Fruit fly (Drosophila melanogaster) whole organism, embryonic: ENCODE data around the gene CG10132.

Experiments
- Asciz ChIP-seq: fragments of 200-800 bp; sonication (Bioruptor generic); optimal IDR thresholded peaks from 2 replicates; lab custom pipeline; 2017; ENCODE audit warnings: missing biosample characterization, mild to moderate bottlenecking, missing genetic modification characterization, missing genetic modification reagents
- Atf3 ChIP-seq: fragments of 200-800 bp; sonication (Bioruptor generic); optimal IDR thresholded peaks from 3 replicates; lab custom pipeline; 2016; ENCODE audit warnings: missing biosample characterization, missing genetic modification characterization
- Blimp-1 ChIP-seq: fragments of 200-800 bp; sonication (Bioruptor generic); optimal IDR thresholded peaks from 3 replicates; lab custom pipeline; 2018; ENCODE audit warnings: missing biosample characterization, missing genetic modification characterization, mild to moderate bottlenecking, moderate library complexity, missing genetic modification reagents
- Bteb2 ChIP-seq: fragments of 200-800 bp; sonication (Bioruptor generic); optimal IDR thresholded peaks from 2 replicates; lab custom pipeline; 2016; ENCODE audit warnings: missing biosample characterization, missing genetic modification characterization
- CG10979 ChIP-seq: fragments of 200-800 bp; sonication (Bioruptor generic); optimal IDR thresholded peaks from 2 replicates; lab custom pipeline; 2018; ENCODE audit warnings: missing biosample characterization, mild to moderate bottlenecking, missing genetic modification characterization, moderate library complexity
- CG11456 ChIP-seq: fragments of 200-800 bp; sonication (Bioruptor generic); IDR thresholded peaks from 3 replicates; pipeline ENCODE4 v1.3.6; 2022; ENCODE audit warnings: missing biosample characterization, missing genetic modification characterization
- CG11504 ChIP-seq: fragments of 200-800 bp; sonication (Bioruptor generic); optimal IDR thresholded peaks from 3 replicates; lab custom pipeline; 2019; ENCODE audit warnings: missing biosample characterization, mild to moderate bottlenecking, missing genetic modification characterization, moderate library complexity
- CG13296 ChIP-seq: fragments of 200-800 bp; sonication (Bioruptor generic); optimal IDR thresholded peaks from 3 replicates; lab custom pipeline; 2018; ENCODE audit warnings: missing biosample characterization, mild to moderate bottlenecking, missing genetic modification characterization
- CG15269 ChIP-seq: fragments of 200-800 bp; sonication (Bioruptor generic); optimal IDR thresholded peaks from 2 replicates; lab custom pipeline; 2018; ENCODE audit warnings: missing biosample characterization, mild to moderate bottlenecking, missing genetic modification characterization, moderate library complexity
- CG15479 ChIP-seq: fragments of 200-800 bp; sonication (Bioruptor generic); optimal IDR thresholded peaks from 3 replicates; lab custom pipeline; 2019; ENCODE audit warnings: missing biosample characterization, mild to moderate bottlenecking, missing genetic modification characterization, moderate library complexity
- CG18262 ChIP-seq: fragments of 200-800 bp; optimal IDR thresholded peaks from 3 replicates; lab custom pipeline; 2019; ENCODE audit warnings: missing biosample characterization, mild to moderate bottlenecking, missing genetic modification characterization, moderate library complexity
- CG2116 ChIP-seq: fragments of 200-800 bp; sonication (Bioruptor generic); optimal IDR thresholded peaks from 3 replicates; lab custom pipeline; 2018; ENCODE audit warnings: missing biosample characterization, mild to moderate bottlenecking, missing genetic modification characterization
- CG2712 ChIP-seq: fragments of 200-800 bp; optimal IDR thresholded peaks from 3 replicates; lab custom pipeline; 2019; ENCODE audit warnings: missing biosample characterization, mild to moderate bottlenecking, missing genetic modification characterization, moderate library complexity
- CG7786 ChIP-seq: fragments of 200-800 bp; sonication (Bioruptor generic); optimal IDR thresholded peaks from 2 replicates; lab custom pipeline; 2016; ENCODE audit warnings: missing biosample characterization, missing genetic modification characterization
- CG7839 ChIP-seq: fragments of 200-800 bp; sonication (Bioruptor generic); optimal IDR thresholded peaks from 3 replicates; lab custom pipeline; 2018; ENCODE audit warnings: missing biosample characterization, mild to moderate bottlenecking, missing genetic modification characterization, moderate library complexity
- CG7963 ChIP-seq: fragments of 200-800 bp; sonication (Bioruptor generic); IDR thresholded peaks from 3 replicates; pipeline ENCODE4 v1.3.6; 2022; ENCODE audit warnings: missing biosample characterization, missing genetic modification characterization; ENCODE audit not compliant: partially characterized antibody
- CG9727 ChIP-seq: fragments of 200-800 bp; sonication (Bioruptor generic); optimal IDR thresholded peaks from 3 replicates; lab custom pipeline; 2017; ENCODE audit warnings: missing biosample characterization, mild to moderate bottlenecking, missing genetic modification characterization
- D ChIP-seq, 2 experiments: fragments of 200-800 bp in 1 of 2; fragments of >200 bp in 1 of 2; sonication (Bioruptor generic) in 1 of 2; optimal IDR thresholded peaks; 2 replicates in 1 of 2; 3 replicates in 1 of 2; lab custom pipeline; 2017; ENCODE audit warnings: mild to moderate bottlenecking in 1 of 2, missing biosample characterization in 1 of 2, missing genetic modification characterization in 1 of 2, missing genetic modification reagents in 1 of 2
- D19A ChIP-seq: fragments of 200-800 bp; optimal IDR thresholded peaks from 3 replicates; lab custom pipeline; 2019; ENCODE audit warnings: missing biosample characterization, mild to moderate bottlenecking, missing genetic modification characterization, moderate library complexity
- Deaf1 ChIP-seq: fragments of 200-800 bp; optimal IDR thresholded peaks from 3 replicates; lab custom pipeline; 2019; ENCODE audit warnings: missing biosample characterization, mild to moderate bottlenecking, missing genetic modification characterization, moderate library complexity
- Elba2 ChIP-seq: fragments of 200-800 bp; sonication (Bioruptor generic); optimal IDR thresholded peaks from 3 replicates; lab custom pipeline; 2016; ENCODE audit warnings: missing biosample characterization, missing genetic modification characterization
- HLH4C ChIP-seq: fragments of 200-800 bp; sonication (Bioruptor generic); IDR thresholded peaks from 3 replicates; pipeline ENCODE4 v1.3.6; 2022; ENCODE audit warnings: missing biosample characterization, missing genetic modification characterization; ENCODE audit not compliant: partially characterized antibody
- Hmx ChIP-seq: fragments of 200-800 bp; sonication (Bioruptor generic); optimal IDR thresholded peaks from 2 replicates; lab custom pipeline; 2016; ENCODE audit warnings: missing biosample characterization, missing genetic modification characterization
- Hr39 ChIP-seq: fragments of >200 bp; optimal IDR thresholded peaks from 2 replicates; lab custom pipeline; 2017
- PHDP ChIP-seq: fragments of 200-800 bp; sonication (Bioruptor generic); optimal IDR thresholded peaks from 3 replicates; lab custom pipeline; 2018; ENCODE audit warnings: missing biosample characterization, mild to moderate bottlenecking, missing genetic modification characterization, moderate library complexity
- Ptx1 ChIP-seq: fragments of 200-800 bp; sonication (Bioruptor generic); IDR thresholded peaks from 2 replicates; pipeline ENCODE4 v1.3.6; 2022; ENCODE audit warnings: missing biosample characterization, missing genetic modification characterization
- Ssrp ChIP-seq: fragments of 200-800 bp; sonication (Bioruptor generic); optimal IDR thresholded peaks from 2 replicates; lab custom pipeline; 2018; ENCODE audit warnings: missing biosample characterization, mild to moderate bottlenecking, missing genetic modification characterization, moderate library complexity
- YL-1 ChIP-seq: fragments of 200-800 bp; sonication (Bioruptor generic); optimal IDR thresholded peaks from 3 replicates; lab custom pipeline; 2017; ENCODE audit warnings: missing biosample characterization, mild to moderate bottlenecking, missing genetic modification characterization
- amos ChIP-seq: fragments of 200-800 bp; sonication (Bioruptor generic); IDR thresholded peaks from 2 replicates; pipeline ENCODE4 v1.3.6; 2022; ENCODE audit warnings: missing biosample characterization, missing genetic modification characterization; ENCODE audit not compliant: partially characterized antibody
- dm ChIP-seq: fragments of 200-800 bp; sonication (Bioruptor generic); optimal IDR thresholded peaks from 3 replicates; lab custom pipeline; 2016; ENCODE audit warnings: missing biosample characterization, missing genetic modification characterization
- dmrt11E ChIP-seq: fragments of 200-800 bp; sonication (Bioruptor generic); optimal IDR thresholded peaks from 3 replicates; lab custom pipeline; 2018; ENCODE audit warnings: missing biosample characterization, mild to moderate bottlenecking, missing genetic modification characterization, moderate library complexity
- fd3F ChIP-seq: fragments of 200-800 bp; sonication (Bioruptor generic); optimal IDR thresholded peaks from 2 replicates; lab custom pipeline; 2018; ENCODE audit warnings: missing biosample characterization, mild to moderate bottlenecking, missing genetic modification characterization, moderate library complexity
- gem ChIP-seq: fragments of 200-800 bp; sonication (Bioruptor generic); optimal IDR thresholded peaks from 2 replicates; lab custom pipeline; 2019; ENCODE audit warnings: missing biosample characterization, mild to moderate bottlenecking, missing genetic modification characterization, moderate library complexity
- inv ChIP-seq: fragments of 200-800 bp; sonication (Bioruptor generic); IDR thresholded peaks from 2 replicates; pipeline ENCODE4 v1.3.6; 2022; ENCODE audit warnings: missing biosample characterization, missing genetic modification characterization; ENCODE audit not compliant: partially characterized antibody
- lola ChIP-seq, 3 experiments: fragments of >200 bp in 2 of 3; fragments of 200-800 bp in 1 of 3; sonication (Bioruptor generic) in 1 of 3; optimal IDR thresholded peaks; 2 replicates each; lab custom pipeline; 2017 to 2019; ENCODE audit warnings: missing biosample characterization in 3 of 3, missing genetic modification characterization in 3 of 3, mild to moderate bottlenecking in 1 of 3, moderate library complexity in 1 of 3
- mirr ChIP-seq: fragments of 200-800 bp; sonication (Bioruptor generic); optimal IDR thresholded peaks from 3 replicates; lab custom pipeline; 2018; ENCODE audit warnings: missing biosample characterization, mild to moderate bottlenecking, missing genetic modification characterization
- mld ChIP-seq: fragments of 200-800 bp; sonication (Bioruptor generic); IDR thresholded peaks from 3 replicates; pipeline ENCODE4 v1.3.6; 2022; ENCODE audit warnings: missing biosample characterization, missing genetic modification characterization; ENCODE audit not compliant: partially characterized antibody
- nmo ChIP-seq: fragments of 200-800 bp; sonication (Bioruptor generic); optimal IDR thresholded peaks from 2 replicates; lab custom pipeline; 2018; ENCODE audit warnings: missing biosample characterization, mild to moderate bottlenecking, missing genetic modification characterization, moderate library complexity
- phol ChIP-seq: fragments of 200-800 bp; sonication (Bioruptor generic); optimal IDR thresholded peaks from 3 replicates; lab custom pipeline; 2018; ENCODE audit warnings: missing biosample characterization, mild to moderate bottlenecking, missing genetic modification characterization, moderate library complexity
- psq ChIP-seq: fragments of 200-800 bp; sonication (Bioruptor generic); optimal IDR thresholded peaks from 2 replicates; lab custom pipeline; 2017; ENCODE audit warnings: missing biosample characterization, missing genetic modification characterization
- ranshi ChIP-seq: fragments of 200-800 bp; sonication (Bioruptor generic); IDR thresholded peaks from 2 replicates; pipeline ENCODE4 v1.3.6; 2022; ENCODE audit warnings: missing biosample characterization, missing genetic modification characterization
- sens ChIP-seq: fragments of 200-800 bp; sonication (Bioruptor generic); peaks from one replicate; lab custom pipeline; 2016; ENCODE audit warnings: missing biosample characterization, missing genetic modification characterization
- slou ChIP-seq: fragments of 200-800 bp; sonication (Bioruptor generic); optimal IDR thresholded peaks from 3 replicates; lab custom pipeline; 2016; ENCODE audit warnings: missing biosample characterization, missing genetic modification characterization
- tna ChIP-seq: fragments of 200-800 bp; sonication (Bioruptor generic); IDR thresholded peaks from 2 replicates; pipeline ENCODE4 v1.3.6; 2022; ENCODE audit warnings: missing biosample characterization, missing genetic modification characterization; ENCODE audit not compliant: partially characterized antibody
- ttk ChIP-seq: fragments of 200-800 bp; sonication (Bioruptor generic); IDR thresholded peaks from 2 replicates; pipeline ENCODE4 v2.1.2; 2022; ENCODE audit warnings: missing biosample characterization, missing genetic modification characterization
- unc-4 ChIP-seq: fragments of 200-800 bp; sonication (Bioruptor generic); IDR thresholded peaks from 2 replicates; pipeline ENCODE4 v1.3.6; 2022; ENCODE audit warnings: missing biosample characterization, missing genetic modification characterization; ENCODE audit not compliant: partially characterized antibody
- vnd ChIP-seq: fragments of 200-800 bp; sonication (Bioruptor generic); IDR thresholded peaks from 3 replicates; pipeline ENCODE4 v1.3.6; 2022; ENCODE audit warnings: missing biosample characterization, missing genetic modification characterization; ENCODE audit not compliant: partially characterized antibody

Gene CG10132

dm6 chr2L:19518636-19519086 lies at the start of gene CG10132 (continued):
- TF ChIP-seq ranshi (GFP tag; lab: Robert Waterston, UW), result no peak
- peak; percentile 57; the same call in 1 of the 3 replicates for TF ChIP-seq CG7963
- TF ChIP-seq ttk, result no peak
- TF ChIP-seq Deaf1 (tag; lab: Kevin White, UChicago), result peak; percentile 85
- no peak for TF ChIP-seq Hmx (GFP tag; lab: Kevin White, UChicago)
- TF ChIP-seq YL-1 (GFP tag; lab: Kevin White, UChicago), result peak; percentile 13
- TF ChIP-seq tna, result peak; percentile 58; the same call in 1 of the 2 replicates
- no peak for TF ChIP-seq CG7786
- TF ChIP-seq amos (GFP tag; lab: Robert Waterston, UW), result peak; percentile 30; the same call in 1 of the 2 replicates
- TF ChIP-seq mld (GFP tag; lab: Robert Waterston, UW), result peak; percentile 70; the same call in 2 of the 3 replicates
- no peak for TF ChIP-seq CG15479
- TF ChIP-seq PHDP (tag; lab: Kevin White, UChicago), result no peak
- peak; percentile 58; the same call in 1 of the 3 replicates for TF ChIP-seq vnd
- no peak for TF ChIP-seq Atf3 (GFP tag; lab: Kevin White, UChicago)
- TF ChIP-seq CG15269 (tag; lab: Kevin White, UChicago), result no peak
- peak; percentile 46; the same call in 1 of the 2 replicates for TF ChIP-seq unc-4
- no peak for TF ChIP-seq dmrt11E (tag; lab: Kevin White, UChicago)
- peak; percentile 66 for TF ChIP-seq sens
- TF ChIP-seq HLH4C (GFP tag; lab: Robert Waterston, UW), result peak; percentile 78

dm6 chr2L:19469090-19469489 lies 49.5 kb upstream of the CG10132 start:
- TF ChIP-seq slou (GFP tag; lab: Kevin White, UChicago), result no peak

- TF ChIP-seq CG10979 (peak; percentile 54), nmo (GFP tag; lab: Kevin White, UChicago) (peak; percentile 30), Ssrp (tag; lab: Kevin White, UChicago) (peak; percentile 2), dmrt11E (tag; lab: Kevin White, UChicago) (peak; percentile 44), CG11504 (peak; percentile 54), Blimp-1 (GFP tag; lab: Kevin White, UChicago) (peak; percentile 7), mirr (no peak), Asciz (no peak), D19A (tag; lab: Kevin White, UChicago) (peak; percentile 7), CG18262 (tag; lab: Kevin White, UChicago) (peak; percentile 58), inv (GFP tag; lab: Robert Waterston, UW) (no peak), CG9727 (peak; percentile 36), gem (peak; percentile 41), CG2116 (GFP tag; lab: Kevin White, UChicago) (no peak), D (optimal IDR thresholded peaks at IDR 0.05; lab: Kevin White, UChicago) (no peak), D (GFP tag; optimal IDR thresholded peaks at IDR 0.05; lab: Kevin White, UChicago) (peak; percentile 24), CG7839 (tag; lab: Kevin White, UChicago) (peak; percentile 28), CG2712 (tag; lab: Kevin White, UChicago) (peak; percentile 43), psq (GFP tag; lab: Kevin White, UChicago) (no peak), CG11456 (no peak), Elba2 (GFP tag; lab: Kevin White, UChicago) (no peak), CG13296 (GFP tag; lab: Kevin White, UChicago) (no peak), Hr39 (lab: Kevin White, UChicago) (no peak), dm (GFP tag; lab: Kevin White, UChicago) (no peak), phol (tag; lab: Kevin White, UChicago) (peak; percentile 34), fd3F (GFP tag; lab: Kevin White, UChicago) (no peak), lola (GFP tag; optimal IDR thresholded peaks at IDR 0.05; lab: Kevin White, UChicago) (peak in 1 of 3 experiments; percentile 48), Bteb2 (GFP tag; lab: Kevin White, UChicago) (no peak), Ptx1 (GFP tag; lab: Robert Waterston, UW) (no peak)
Measured at dm6 chr2L:19469751-19470150, 48.9 kb upstream of the CG10132 start.
